Fruit fly (Drosophila melanogaster) whole organism, wandering third instar larva: ENCODE data around the gene otu.

Experiments used
- dsf ChIP-seq: sonication (Bioruptor generic); optimal IDR thresholded peaks from 2 replicates; lab custom pipeline; 2016; ENCODE audit warnings: missing biosample characterization, missing genetic modification characterization, borderline replicate concordance
- usp ChIP-seq: fragments of >200 bp; optimal IDR thresholded peaks from 2 replicates; lab custom pipeline; 2017; ENCODE audit warnings: missing biosample characterization, missing genetic modification characterization

DNA sequence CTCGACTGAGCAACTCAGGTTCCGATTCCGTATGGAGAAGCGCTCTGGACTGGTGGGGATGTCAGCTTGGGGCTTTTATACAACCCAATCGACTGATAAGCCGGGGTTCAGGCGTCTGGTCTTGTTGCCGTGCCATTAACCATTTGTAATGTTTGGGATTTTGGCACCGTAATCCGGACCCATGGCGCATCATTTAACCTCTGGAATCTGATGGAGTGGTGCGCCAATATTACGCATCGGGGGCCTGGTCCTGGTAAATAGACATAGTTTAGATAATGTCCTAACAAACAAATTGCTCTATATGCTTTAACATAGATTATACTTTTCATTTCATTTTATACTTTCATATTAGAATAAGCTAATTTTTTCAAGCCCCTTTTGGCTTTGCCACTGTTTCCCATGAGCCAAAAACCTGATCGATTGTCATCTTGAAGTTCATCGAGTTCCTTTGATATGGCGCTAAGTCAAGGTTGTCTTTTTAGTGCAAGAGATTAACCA is 20.3 kb downstream of the otu start, which contains the start of gene CG12116:
- TF ChIP-seq dsf (GFP tag; lab: Kevin White, UChicago), result no peak
- TF ChIP-seq usp (GFP tag; lab: Kevin White, UChicago), result no peak
